Worm (Caenorhabditis elegans) whole organism, L4/young adult: Measurements from ENCODE around the gene Y37A1B.4.

Experiments used
- W03F9.2 ChIP-seq: fragments of 150-350 bp; optimal IDR thresholded peaks from 2 replicates; lab custom pipeline; 2014; ENCODE audit warnings: missing biosample characterization, missing genetic modification characterization
- him-1 ChIP-seq: sonication (generic microtip); optimal IDR thresholded peaks from 2 replicates; lab custom pipeline; 2016; ENCODE audit warnings: missing genotype, missing genetic modification reagents, missing genetic modification characterization, missing compliant biosample characterization

- TF ChIP-seq him-1 = no peak
- TF ChIP-seq W03F9.2 (tag; lab: Kevin White, UChicago) = no peak
These were observed 38.1 kb upstream of the Y37A1B.4 start for ce11 chrIV:14098540-14099098.
